Worm (Caenorhabditis elegans) whole organism, mixed stage, embryonic: Measurements from ENCODE around the gene sri-73.

ENCODE experiments used
- blmp-1 ChIP-seq: fragments of 150-350 bp; optimal IDR thresholded peaks from 2 replicates; lab custom pipeline; 2014; ENCODE audit warnings: missing biosample characterization, missing genetic modification characterization
- cnd-1 ChIP-seq: fragments of 200-800 bp; sonication (Bioruptor generic); optimal IDR thresholded peaks from 2 replicates; lab custom pipeline; 2018; ENCODE audit warnings: mild to moderate bottlenecking, missing genetic modification characterization, missing compliant biosample characterization
- lin-13 ChIP-seq: fragments of 150-350 bp; optimal IDR thresholded peaks from 2 replicates; lab custom pipeline; 2014; ENCODE audit warnings: missing biosample characterization, missing genetic modification characterization
- nhr-237 ChIP-seq: fragments of 150-350 bp; optimal IDR thresholded peaks from 2 replicates; lab custom pipeline; 2014; ENCODE audit warnings: missing biosample characterization, missing genetic modification characterization
- nhr-28 ChIP-seq: fragments of 150-350 bp; optimal IDR thresholded peaks from 2 replicates; lab custom pipeline; 2014; ENCODE audit warnings: missing biosample characterization, missing genetic modification characterization
- nhr-76 ChIP-seq: sonication (generic microtip); optimal IDR thresholded peaks from 2 replicates; lab custom pipeline; 2017; ENCODE audit warnings: missing biosample characterization, missing genetic modification characterization
- pha-4 ChIP-seq: fragments of 150-350 bp; optimal IDR thresholded peaks from 2 replicates; lab custom pipeline; 2018; ENCODE audit warnings: missing biosample characterization, missing genetic modification reagents, missing genetic modification characterization
- sptf-1 ChIP-seq: sonication (generic microtip); optimal IDR thresholded peaks from 2 replicates; lab custom pipeline; 2017; ENCODE audit warnings: mild to moderate bottlenecking, missing genetic modification characterization, moderate library complexity, missing compliant biosample characterization
- zip-8 ChIP-seq: fragments of 150-350 bp; optimal IDR thresholded peaks from 2 replicates; lab custom pipeline; 2014; ENCODE audit warnings: missing biosample characterization, missing genetic modification characterization

- no peak for TF ChIP-seq nhr-76
- no peak for TF ChIP-seq nhr-237
- no peak for TF ChIP-seq cnd-1 (tag; lab: Kevin White, UChicago)
- TF ChIP-seq lin-13 (tag; lab: Kevin White, UChicago): no peak
- TF ChIP-seq pha-4: no peak
- TF ChIP-seq sptf-1 (tag; lab: Kevin White, UChicago): no peak
- TF ChIP-seq zip-8: no peak
- no peak for TF ChIP-seq blmp-1 (tag; lab: Kevin White, UChicago)
- no peak for TF ChIP-seq nhr-28 (tag; lab: Kevin White, UChicago)
These were observed 38.2 kb upstream of the sri-73 start, which contains the start of gene srlf-37 for ce11 chrV:604105-604504.
